Worm (Caenorhabditis elegans) whole organism, L1 larva: Measurements from ENCODE around the gene F53G2.13.
A peak's percentile ranks its signal among the peaks of the same experiment; 100 is the strongest.

Experiments
- C16A3.4 ChIP-seq: fragments of 150-350 bp; optimal IDR thresholded peaks from 2 replicates; lab custom pipeline; 2014; ENCODE audit warnings: missing biosample characterization, missing genetic modification characterization
- blmp-1 ChIP-seq: fragments of 150-350 bp; optimal IDR thresholded peaks from 2 replicates; lab custom pipeline; 2014; ENCODE audit warnings: missing biosample characterization, missing genetic modification characterization
- ceh-88 ChIP-seq: fragments of 200-800 bp; sonication (Bioruptor generic); IDR thresholded peaks from 2 replicates; pipeline ENCODE4 v1.3.6; 2022; ENCODE audit warnings: missing genetic modification characterization, missing compliant biosample characterization
- ces-1 ChIP-seq: fragments of 150-350 bp; optimal IDR thresholded peaks from 2 replicates; lab custom pipeline; 2014; ENCODE audit warnings: missing biosample characterization, missing genetic modification reagents, missing genetic modification characterization
- dsc-1 ChIP-seq: sonication (generic microtip); optimal IDR thresholded peaks from 2 replicates; lab custom pipeline; 2016; ENCODE audit warnings: mild to moderate bottlenecking, missing genetic modification characterization, missing compliant biosample characterization
- efl-1 ChIP-seq, 4 experiments: fragments of 150-350 bp; optimal IDR thresholded peaks in 3 of 4; peaks in 1 of 4; 1 replicate in 1 of 4; 2 replicates in 3 of 4; lab custom pipeline; 2014; ENCODE audit warnings: missing biosample characterization in 2 of 4, missing genetic modification characterization in 2 of 4, missing genetic modification reagents in 2 of 4
- egl-27 ChIP-seq, 2 experiments: fragments of 150-350 bp in 1 of 2; sonication (generic microtip); optimal IDR thresholded peaks; 3 replicates each; lab custom pipeline; 2017 to 2018; ENCODE audit warnings: missing biosample characterization in 2 of 2, missing genetic modification characterization in 2 of 2, missing genetic modification reagents in 2 of 2
- ets-5 ChIP-seq: fragments of 200-800 bp; sonication (Bioruptor generic); IDR thresholded peaks from 2 replicates; pipeline ENCODE4 v1.3.6; 2022; ENCODE audit warnings: missing genetic modification characterization, missing compliant biosample characterization
- fkh-8 ChIP-seq: sonication (generic microtip); optimal IDR thresholded peaks from 2 replicates; lab custom pipeline; 2016; ENCODE audit warnings: mild to moderate bottlenecking, missing genetic modification characterization, missing compliant biosample characterization
- hlh-4 ChIP-seq: sonication (generic microtip); optimal IDR thresholded peaks from 2 replicates; lab custom pipeline; 2016; ENCODE audit warnings: mild to moderate bottlenecking, missing genetic modification characterization, missing compliant biosample characterization
- hpl-2 ChIP-seq: fragments of 150-350 bp; optimal IDR thresholded peaks from 2 replicates; lab custom pipeline; 2014; ENCODE audit warnings: missing biosample characterization, missing genetic modification reagents, missing genetic modification characterization
- irx-1 ChIP-seq: sonication (generic microtip); optimal IDR thresholded peaks from 2 replicates; lab custom pipeline; 2016; ENCODE audit warnings: missing genetic modification characterization, missing compliant biosample characterization
- jun-1 ChIP-seq: fragments of 150-350 bp; optimal IDR thresholded peaks from 2 replicates; lab custom pipeline; 2014; ENCODE audit warnings: missing biosample characterization, missing genetic modification reagents, missing genetic modification characterization
- lin-13 ChIP-seq: fragments of 150-350 bp; optimal IDR thresholded peaks from 2 replicates; lab custom pipeline; 2014; ENCODE audit warnings: missing biosample characterization, missing genetic modification reagents, missing genetic modification characterization
- lin-14 ChIP-seq: fragments of 200-800 bp; sonication (Bioruptor generic); optimal IDR thresholded peaks from 2 replicates; lab custom pipeline; 2018; ENCODE audit warnings: mild to moderate bottlenecking, missing genetic modification characterization, moderate library complexity, missing compliant biosample characterization
- lin-15B ChIP-seq: fragments of 150-350 bp; sonication (generic microtip); optimal IDR thresholded peaks from 3 replicates; lab custom pipeline; 2014; ENCODE audit warnings: missing biosample characterization, missing genetic modification characterization
- lin-35 ChIP-seq, 2 experiments: fragments of 150-350 bp; optimal IDR thresholded peaks; 2 replicates each; lab custom pipeline; 2014; ENCODE audit warnings: missing biosample characterization in 2 of 2, missing genetic modification characterization in 2 of 2, missing genetic modification reagents in 2 of 2
- lin-39 ChIP-seq: fragments of 150-350 bp; optimal IDR thresholded peaks from 2 replicates; lab custom pipeline; 2014; ENCODE audit warnings: missing biosample characterization, missing genetic modification reagents, missing genetic modification characterization
- lir-3 ChIP-seq: sonication (generic microtip); optimal IDR thresholded peaks from 2 replicates; lab custom pipeline; 2016; ENCODE audit warnings: mild to moderate bottlenecking, missing genetic modification characterization, moderate library complexity, missing compliant biosample characterization; ENCODE audit not compliant: poor library complexity
- lsy-2 ChIP-seq, 2 experiments: fragments of 150-350 bp; optimal IDR thresholded peaks; 2 replicates each; lab custom pipeline; 2014; ENCODE audit warnings: missing biosample characterization in 2 of 2, missing genetic modification characterization in 2 of 2
- nhr-11 ChIP-seq: fragments of 150-350 bp; optimal IDR thresholded peaks from 2 replicates; lab custom pipeline; 2014; ENCODE audit warnings: missing biosample characterization, missing genetic modification characterization
- nhr-19 ChIP-seq: fragments of 200-800 bp; sonication (Bioruptor generic); conservative IDR thresholded peaks from 2 replicates; pipeline ENCODE4 v1.3.6; 2022; ENCODE audit warnings: missing genetic modification characterization, missing compliant biosample characterization
- nhr-20 ChIP-seq: sonication (generic microtip); optimal IDR thresholded peaks from 2 replicates; lab custom pipeline; 2016; ENCODE audit warnings: mild to moderate bottlenecking, missing genetic modification characterization, missing compliant biosample characterization
- nhr-237 ChIP-seq: fragments of 150-350 bp; optimal IDR thresholded peaks from 2 replicates; lab custom pipeline; 2014; ENCODE audit warnings: missing biosample characterization, missing genetic modification characterization
- nhr-47 ChIP-seq: sonication (generic microtip); optimal IDR thresholded peaks from 2 replicates; lab custom pipeline; 2016; ENCODE audit warnings: mild to moderate bottlenecking, missing genetic modification characterization, moderate library complexity, missing compliant biosample characterization
- nhr-71 ChIP-seq: sonication (generic microtip); optimal IDR thresholded peaks from 2 replicates; lab custom pipeline; 2016; ENCODE audit warnings: mild to moderate bottlenecking, missing genetic modification characterization, moderate library complexity, missing compliant biosample characterization
- nhr-77 ChIP-seq: fragments of 150-350 bp; optimal IDR thresholded peaks from 2 replicates; lab custom pipeline; 2014; ENCODE audit warnings: missing biosample characterization, missing genetic modification characterization
- nhr-90 ChIP-seq: sonication (generic microtip); optimal IDR thresholded peaks from 2 replicates; lab custom pipeline; 2016; ENCODE audit warnings: mild to moderate bottlenecking, missing genetic modification characterization, missing compliant biosample characterization; ENCODE audit not compliant: poor library complexity
- pqm-1 ChIP-seq: sonication (generic microtip); optimal IDR thresholded peaks from 3 replicates; lab custom pipeline; 2017; ENCODE audit warnings: missing biosample characterization, missing genetic modification characterization
- rnt-1 ChIP-seq: sonication (generic microtip); optimal IDR thresholded peaks from 2 replicates; lab custom pipeline; 2016; ENCODE audit warnings: mild to moderate bottlenecking, missing genetic modification characterization, moderate library complexity, missing compliant biosample characterization
- skn-1 ChIP-seq: fragments of 150-350 bp; optimal IDR thresholded peaks from 2 replicates; lab custom pipeline; 2014; ENCODE audit warnings: missing biosample characterization, missing genetic modification characterization
- sptf-1 ChIP-seq: fragments of 150-350 bp; optimal IDR thresholded peaks from 2 replicates; lab custom pipeline; 2014; ENCODE audit warnings: missing biosample characterization, missing genetic modification characterization
- tbx-2 ChIP-seq: sonication (generic microtip); optimal IDR thresholded peaks from 2 replicates; lab custom pipeline; 2016; ENCODE audit warnings: missing genetic modification characterization, missing compliant biosample characterization
- tlp-1 ChIP-seq: fragments of 150-350 bp; optimal IDR thresholded peaks from 2 replicates; lab custom pipeline; 2014; ENCODE audit warnings: missing biosample characterization, missing genetic modification characterization
- unc-62 ChIP-seq: fragments of 150-350 bp; optimal IDR thresholded peaks from 2 replicates; lab custom pipeline; 2014; ENCODE audit warnings: missing biosample characterization, missing genetic modification reagents, missing genetic modification characterization
- unc-98 ChIP-seq: fragments of 200-800 bp; sonication (Bioruptor generic); IDR thresholded peaks from 2 replicates; pipeline ENCODE4 v1.3.6; 2022; ENCODE audit warnings: missing genetic modification characterization, missing compliant biosample characterization
- vab-15 ChIP-seq: sonication (generic microtip); optimal IDR thresholded peaks from 2 replicates; lab custom pipeline; 2017; ENCODE audit warnings: missing genotype, mild to moderate bottlenecking, missing genetic modification characterization, missing compliant biosample characterization
- ztf-11 ChIP-seq, 2 experiments: sonication (generic microtip); optimal IDR thresholded peaks; 2 replicates each; lab custom pipeline; 2016 to 2017; ENCODE audit warnings: missing genetic modification characterization in 2 of 2, missing biosample characterization in 1 of 2, missing compliant biosample characterization in 1 of 2

The F53G2.13 gene

DNA sequence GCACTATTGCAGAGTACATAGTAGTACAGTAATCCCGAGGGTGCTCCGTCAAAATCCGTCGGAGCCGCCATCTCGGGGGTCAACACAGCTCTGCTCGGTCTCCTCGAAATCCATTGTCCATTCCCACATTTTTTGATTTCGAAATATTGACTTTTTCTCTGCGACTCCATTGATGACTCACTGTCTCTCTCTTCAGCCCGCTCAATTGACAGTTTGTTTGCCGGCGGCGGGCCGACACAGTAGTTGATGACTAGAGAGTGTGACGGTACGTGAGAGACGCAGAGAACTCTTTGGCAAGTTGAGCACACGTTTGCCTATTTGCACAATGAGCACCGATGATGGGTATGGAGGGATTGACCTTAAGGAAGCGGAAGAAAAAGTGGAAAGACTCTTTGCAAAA lies 28.8 kb upstream of the F53G2.13 start (continued):
- TF ChIP-seq tbx-2 (tag; lab: Kevin White, UChicago), result peak; percentile 72
- peak; percentile 63 for TF ChIP-seq jun-1 (tag; lab: Kevin White, UChicago)

DNA sequence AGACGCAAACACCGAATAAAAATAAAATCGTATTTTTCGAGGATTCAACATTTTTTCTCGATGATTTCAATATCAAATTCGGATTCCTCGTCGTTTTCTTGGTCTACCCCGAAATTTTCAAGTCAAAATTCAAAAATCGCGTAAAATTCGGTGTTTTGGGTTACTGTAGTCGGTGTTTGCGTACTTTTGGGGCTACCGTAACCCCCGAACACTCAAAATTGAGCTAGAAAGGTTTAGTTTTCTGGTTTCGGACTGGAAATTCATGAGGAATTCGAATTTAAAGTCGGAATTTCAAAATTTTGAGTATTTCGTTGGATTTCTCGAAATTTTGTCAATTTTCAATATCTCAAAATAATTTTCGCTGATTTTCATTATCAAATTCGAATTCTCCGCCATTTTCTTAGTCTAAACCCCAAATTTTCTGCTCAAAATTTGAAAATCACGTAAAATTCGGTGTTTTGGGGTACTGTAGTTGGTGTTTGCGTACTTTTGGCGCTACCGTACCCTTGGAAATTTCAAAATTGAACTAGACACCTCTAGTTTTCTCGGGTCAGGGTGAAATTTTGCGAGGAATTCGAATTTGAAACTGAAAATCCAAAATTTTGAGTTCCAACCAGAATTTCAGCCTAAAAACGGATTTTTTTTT lies 27.6 kb upstream of the F53G2.13 start:
- TF ChIP-seq ceh-88 (GFP tag; lab: Robert Waterston, UW) (no peak), ces-1 (GFP tag; lab: Kevin White, UChicago) (no peak), lin-13 (GFP tag; lab: Kevin White, UChicago) (no peak), pqm-1 (tag; lab: Kevin White, UChicago) (no peak), lsy-2 (tag; optimal IDR thresholded peaks at IDR 0.05; lab: Kevin White, UChicago) (peak; percentile 20 to 30), sptf-1 (tag; lab: Kevin White, UChicago) (no peak), unc-98 (GFP tag; lab: Robert Waterston, UW) (no peak), irx-1 (no peak), ztf-11 (tag; optimal IDR thresholded peaks at IDR 0.05; lab: Kevin White, UChicago) (no peak), jun-1 (tag; lab: Kevin White, UChicago) (no peak), nhr-71 (no peak), efl-1 (optimal IDR thresholded peaks at IDR 0.05; lab: Kevin White, UChicago) (no peak), efl-1 (GFP tag; optimal IDR thresholded peaks at IDR 0.05 in 1 of 2; lab: Kevin White, UChicago) (peak in 1 of 2 experiments; percentile 30), skn-1 (tag; lab: Kevin White, UChicago) (no peak), tlp-1 (no peak), nhr-77 (no peak)

ce11 chrII:2456973-2457372 lies 26.6 kb upstream of the F53G2.13 start:
- TF ChIP-seq lin-15B (tag; lab: Kevin White, UChicago) (no peak), lin-39 (tag; lab: Kevin White, UChicago) (no peak), hlh-4 (tag; lab: Kevin White, UChicago) (no peak), dsc-1 (no peak), blmp-1 (tag; lab: Kevin White, UChicago) (no peak), lir-3 (tag; lab: Kevin White, UChicago) (no peak)

- TF ChIP-seq nhr-19 (GFP tag; lab: Robert Waterston, UW), result no peak
- TF ChIP-seq vab-15 (tag; lab: Kevin White, UChicago), result no peak
- TF ChIP-seq nhr-11 (tag; lab: Kevin White, UChicago), result no peak
- TF ChIP-seq C16A3.4 (tag; lab: Kevin White, UChicago), result no peak
- no peak for TF ChIP-seq nhr-20 (tag; lab: Kevin White, UChicago)
- TF ChIP-seq sptf-1 (tag; lab: Kevin White, UChicago), result no peak
- TF ChIP-seq egl-27 (tag; optimal IDR thresholded peaks at IDR 0.05; lab: Kevin White, UChicago), result no peak
- no peak for TF ChIP-seq nhr-237 (tag; lab: Kevin White, UChicago)
Observed at ce11 chrII:2458881-2459280, 24.7 kb upstream of the F53G2.13 start, which contains the start of gene pqn-42. Gene pqn-42 (minus strand): TSS chrII:2458981.

DNA sequence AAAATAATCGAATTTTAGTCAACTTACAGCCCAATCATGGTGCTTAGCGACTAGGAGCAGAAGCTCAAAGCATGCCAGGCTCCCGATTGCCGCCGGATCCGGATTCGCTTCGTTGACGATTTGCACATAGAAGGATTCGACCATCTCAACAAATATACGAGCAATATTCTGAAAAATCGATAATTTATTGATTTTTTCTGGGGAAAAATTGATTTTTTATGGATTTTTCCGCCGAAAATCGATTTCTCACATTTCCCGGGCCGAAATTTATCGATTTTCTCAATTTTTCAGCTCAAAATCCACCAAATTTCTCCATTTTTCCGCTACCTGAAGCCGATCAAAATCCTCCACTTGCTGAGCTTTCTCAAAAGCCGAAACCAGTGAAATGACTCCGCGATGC lies 14.7 kb upstream of the F53G2.13 start:
- no peak for TF ChIP-seq rnt-1 (tag; lab: Kevin White, UChicago)
- TF ChIP-seq ets-5 (GFP tag; lab: Robert Waterston, UW), result no peak
- no peak for TF ChIP-seq lsy-2 (tag; optimal IDR thresholded peaks at IDR 0.05; lab: Kevin White, UChicago)
- TF ChIP-seq lin-35 (GFP tag; optimal IDR thresholded peaks at IDR 0.05; lab: Kevin White, UChicago), result no peak
- no peak for TF ChIP-seq nhr-47
- no peak for TF ChIP-seq unc-62 (GFP tag; lab: Kevin White, UChicago)
- no peak for TF ChIP-seq C16A3.4 (tag; lab: Kevin White, UChicago)
- TF ChIP-seq efl-1 (optimal IDR thresholded peaks at IDR 0.05; lab: Kevin White, UChicago), result no peak
- no peak for TF ChIP-seq efl-1 (GFP tag; optimal IDR thresholded peaks at IDR 0.05 in 1 of 2; lab: Kevin White, UChicago)
- no peak for TF ChIP-seq sptf-1 (tag; lab: Kevin White, UChicago)
- no peak for TF ChIP-seq hpl-2
- no peak for TF ChIP-seq lin-14 (GFP tag; lab: Kevin White, UChicago)
- no peak for TF ChIP-seq fkh-8 (tag; lab: Kevin White, UChicago)
- TF ChIP-seq nhr-90 (tag; lab: Kevin White, UChicago), result no peak
- no peak for TF ChIP-seq dsc-1
